Fruit fly (Drosophila melanogaster) whole organism, embryonic: ENCODE results near the gene CG13250.

ENCODE experiments used
- Atf3 ChIP-seq: fragments of 200-800 bp; sonication (Bioruptor generic); optimal IDR thresholded peaks from 3 replicates; lab custom pipeline; 2016; ENCODE audit warnings: missing biosample characterization, missing genetic modification characterization
- CG10267 ChIP-seq: fragments of 200-800 bp; sonication (Bioruptor generic); optimal IDR thresholded peaks from 2 replicates; lab custom pipeline; 2018; ENCODE audit warnings: missing biosample characterization, mild to moderate bottlenecking, missing genetic modification characterization, moderate library complexity
- CG11085 ChIP-seq: fragments of 200-800 bp; sonication (Bioruptor generic); IDR thresholded peaks from 2 replicates; pipeline ENCODE4 v1.3.6; 2022; ENCODE audit warnings: missing biosample characterization, missing genetic modification characterization
- CG12236 ChIP-seq: fragments of 200-800 bp; sonication (Bioruptor generic); optimal IDR thresholded peaks from 2 replicates; lab custom pipeline; 2016; ENCODE audit warnings: missing biosample characterization, missing genetic modification characterization
- CG12659 ChIP-seq: fragments of 200-800 bp; sonication (Bioruptor generic); optimal IDR thresholded peaks from 3 replicates; lab custom pipeline; 2017; ENCODE audit warnings: mild to moderate bottlenecking, missing biosample characterization, missing genetic modification reagents, missing genetic modification characterization
- CG12769 ChIP-seq: fragments of 200-800 bp; sonication (Bioruptor generic); optimal IDR thresholded peaks from 2 replicates; lab custom pipeline; 2019; ENCODE audit warnings: missing biosample characterization, mild to moderate bottlenecking, missing genetic modification characterization, moderate library complexity
- CG14014 ChIP-seq: fragments of 200-800 bp; sonication (Bioruptor generic); IDR thresholded peaks from 2 replicates; pipeline ENCODE4 v1.3.6; 2022; ENCODE audit warnings: missing biosample characterization, missing genetic modification characterization
- CG14860 ChIP-seq: fragments of 200-800 bp; sonication (Bioruptor generic); IDR thresholded peaks from 3 replicates; pipeline ENCODE4 v1.3.6; 2022; ENCODE audit warnings: missing biosample characterization, missing genetic modification characterization; ENCODE audit not compliant: partially characterized antibody
- CG14965 ChIP-seq: fragments of 200-800 bp; sonication (Bioruptor generic); optimal IDR thresholded peaks from 2 replicates; lab custom pipeline; 2016; ENCODE audit warnings: missing biosample characterization, missing genetic modification characterization, borderline replicate concordance
- CG15011 ChIP-seq: fragments of 200-800 bp; sonication (Bioruptor generic); optimal IDR thresholded peaks from 3 replicates; lab custom pipeline; 2018; ENCODE audit warnings: missing biosample characterization, mild to moderate bottlenecking, missing genetic modification characterization
- CG32772 ChIP-seq: fragments of 200-800 bp; sonication (Bioruptor generic); IDR thresholded peaks from 2 replicates; pipeline ENCODE4 v1.3.6; 2022; ENCODE audit warnings: missing biosample characterization, missing genetic modification characterization
- CG33557 ChIP-seq: fragments of 200-800 bp; sonication (Bioruptor generic); optimal IDR thresholded peaks from 2 replicates; lab custom pipeline; 2019; ENCODE audit warnings: missing biosample characterization, mild to moderate bottlenecking, missing genetic modification characterization, moderate library complexity
- CG6175 ChIP-seq: fragments of 200-800 bp; sonication (Bioruptor generic); IDR thresholded peaks from 3 replicates; pipeline ENCODE4 v1.3.6; 2022; ENCODE audit warnings: missing biosample characterization, missing genetic modification characterization
- CG6854 ChIP-seq: fragments of 200-800 bp; sonication (Bioruptor generic); optimal IDR thresholded peaks from 3 replicates; lab custom pipeline; 2017; ENCODE audit warnings: missing biosample characterization, mild to moderate bottlenecking, missing genetic modification characterization
- CG7928 ChIP-seq: fragments of 200-800 bp; sonication (Bioruptor generic); optimal IDR thresholded peaks from 2 replicates; lab custom pipeline; 2017; ENCODE audit warnings: missing biosample characterization, mild to moderate bottlenecking, missing genetic modification characterization
- CG7987 ChIP-seq: fragments of 200-800 bp; sonication (Bioruptor generic); optimal IDR thresholded peaks from 2 replicates; lab custom pipeline; 2018; ENCODE audit warnings: missing biosample characterization, mild to moderate bottlenecking, missing genetic modification characterization, moderate library complexity
- CG8281 ChIP-seq: fragments of 200-800 bp; sonication (Bioruptor generic); optimal IDR thresholded peaks from 2 replicates; lab custom pipeline; 2018; ENCODE audit warnings: missing biosample characterization, mild to moderate bottlenecking, missing genetic modification characterization, moderate library complexity
- CG8290 ChIP-seq, 3 experiments: fragments of 200-800 bp; sonication (Bioruptor generic); optimal IDR thresholded peaks; 2 replicates each; lab custom pipeline; 2016 to 2019; ENCODE audit warnings: missing biosample characterization in 3 of 3, missing genetic modification characterization in 3 of 3, mild to moderate bottlenecking in 2 of 3, moderate library complexity in 1 of 3
- CG8388 ChIP-seq: fragments of 200-800 bp; sonication (Bioruptor generic); optimal IDR thresholded peaks from 2 replicates; lab custom pipeline; 2019; ENCODE audit warnings: missing biosample characterization, mild to moderate bottlenecking, missing genetic modification characterization, moderate library complexity
- CHES-1-like ChIP-seq: fragments of 200-800 bp; sonication (Bioruptor generic); optimal IDR thresholded peaks from 2 replicates; lab custom pipeline; 2016; ENCODE audit warnings: missing biosample characterization, missing genetic modification characterization
- Chrac-16 ChIP-seq: fragments of 200-800 bp; sonication (Bioruptor generic); optimal IDR thresholded peaks from 3 replicates; lab custom pipeline; 2016; ENCODE audit warnings: missing biosample characterization, missing genetic modification characterization
- Dek ChIP-seq: fragments of 200-800 bp; sonication (Bioruptor generic); optimal IDR thresholded peaks from 3 replicates; lab custom pipeline; 2019; ENCODE audit warnings: missing biosample characterization, mild to moderate bottlenecking, missing genetic modification characterization, moderate library complexity
- Drgx ChIP-seq: fragments of 200-800 bp; sonication (Bioruptor generic); IDR thresholded peaks from 2 replicates; pipeline ENCODE4 v1.3.6; 2022; ENCODE audit warnings: missing biosample characterization, missing genetic modification characterization
- E2f1 ChIP-seq: fragments of 200-800 bp; sonication (Bioruptor generic); IDR thresholded peaks from 2 replicates; pipeline ENCODE4 v1.3.6; 2022; ENCODE audit warnings: missing biosample characterization, missing genetic modification characterization
- Fer1 ChIP-seq: fragments of 200-800 bp; sonication (Bioruptor generic); optimal IDR thresholded peaks from 2 replicates; lab custom pipeline; 2017; ENCODE audit warnings: missing biosample characterization, mild to moderate bottlenecking, missing genetic modification characterization
- Lim3 ChIP-seq: fragments of 200-800 bp; sonication (Bioruptor generic); IDR thresholded peaks from 2 replicates; pipeline ENCODE4 v1.3.6; 2022; ENCODE audit warnings: missing biosample characterization, missing genetic modification characterization
- Myb ChIP-seq: fragments of 200-800 bp; sonication (Bioruptor generic); optimal IDR thresholded peaks from 2 replicates; lab custom pipeline; 2016; ENCODE audit warnings: missing biosample characterization, missing genetic modification characterization
- NFAT ChIP-seq: fragments of 200-800 bp; sonication (Bioruptor generic); IDR thresholded peaks from 2 replicates; pipeline ENCODE4 v1.3.6; 2022; ENCODE audit warnings: missing biosample characterization, missing genetic modification characterization
- Oaz ChIP-seq: fragments of 200-800 bp; sonication (Bioruptor generic); IDR thresholded peaks from 2 replicates; pipeline ENCODE4 v1.3.6; 2022; ENCODE audit warnings: missing biosample characterization, missing genetic modification characterization
- Trl ChIP-seq, 3 experiments: fragments of >200 bp in 2 of 3; fragments of 200-800 bp in 1 of 3; sonication (Bioruptor generic) in 1 of 3; optimal IDR thresholded peaks; 2 replicates in 1 of 3; 3 replicates in 2 of 3; lab custom pipeline; 2016 to 2017; ENCODE audit warnings: missing biosample characterization in 1 of 3, missing genetic modification characterization in 1 of 3
- bowl ChIP-seq: fragments of 200-800 bp; sonication (Bioruptor generic); IDR thresholded peaks from 2 replicates; pipeline ENCODE4 v1.3.6; 2022; ENCODE audit warnings: missing biosample characterization, missing genetic modification characterization
- cato ChIP-seq: fragments of 200-800 bp; sonication (Bioruptor generic); optimal IDR thresholded peaks from 2 replicates; lab custom pipeline; 2016; ENCODE audit warnings: missing biosample characterization, missing genetic modification characterization, borderline replicate concordance
- caup ChIP-seq: fragments of 200-800 bp; sonication (Bioruptor generic); optimal IDR thresholded peaks from 3 replicates; lab custom pipeline; 2017; ENCODE audit warnings: missing biosample characterization, mild to moderate bottlenecking, missing genetic modification characterization, moderate library complexity; ENCODE audit not compliant: severe bottlenecking
- crp ChIP-seq, 2 experiments: fragments of 200-800 bp; sonication (Bioruptor generic); optimal IDR thresholded peaks; 2 replicates in 1 of 2; 3 replicates in 1 of 2; lab custom pipeline; 2017; ENCODE audit warnings: missing biosample characterization in 2 of 2, missing genetic modification characterization in 2 of 2, mild to moderate bottlenecking in 1 of 2, moderate library complexity in 1 of 2
- cwo ChIP-seq: fragments of 200-800 bp; sonication (Bioruptor generic); optimal IDR thresholded peaks from 3 replicates; lab custom pipeline; 2017; ENCODE audit warnings: missing biosample characterization, missing genetic modification characterization, mild to moderate bottlenecking, moderate library complexity, missing genetic modification reagents
- gcm ChIP-seq: fragments of 200-800 bp; sonication (Bioruptor generic); optimal IDR thresholded peaks from 2 replicates; lab custom pipeline; 2019; ENCODE audit warnings: missing biosample characterization, mild to moderate bottlenecking, missing genetic modification characterization, moderate library complexity
- kni ChIP-seq: fragments of 200-800 bp; sonication (Bioruptor generic); optimal IDR thresholded peaks from 3 replicates; lab custom pipeline; 2017; ENCODE audit warnings: mild to moderate bottlenecking, missing biosample characterization, missing genetic modification reagents, missing genetic modification characterization
- lbe ChIP-seq: fragments of 200-800 bp; sonication (Bioruptor generic); optimal IDR thresholded peaks from 2 replicates; lab custom pipeline; 2016; ENCODE audit warnings: missing biosample characterization, mild to moderate bottlenecking, missing genetic modification characterization
- otp ChIP-seq: fragments of 200-800 bp; sonication (Bioruptor generic); IDR thresholded peaks from 3 replicates; pipeline ENCODE4, ENCODE4 v1.3.6; 2022; ENCODE audit warnings: missing biosample characterization, missing genetic modification characterization
- p53 ChIP-seq: fragments of 200-800 bp; sonication (Bioruptor generic); optimal IDR thresholded peaks from 2 replicates; lab custom pipeline; 2016; ENCODE audit warnings: missing biosample characterization, missing genetic modification characterization
- phol ChIP-seq: fragments of 200-800 bp; sonication (Bioruptor generic); optimal IDR thresholded peaks from 3 replicates; lab custom pipeline; 2018; ENCODE audit warnings: missing biosample characterization, mild to moderate bottlenecking, missing genetic modification characterization, moderate library complexity
- sisA ChIP-seq: fragments of 200-800 bp; sonication (Bioruptor generic); IDR thresholded peaks from 2 replicates; pipeline ENCODE4 v1.3.6; 2022; ENCODE audit warnings: missing biosample characterization, missing genetic modification characterization
- sna ChIP-seq: fragments of 200-800 bp; sonication (Bioruptor generic); IDR thresholded peaks from 2 replicates; pipeline ENCODE4 v1.3.6; 2022; ENCODE audit warnings: missing biosample characterization, missing genetic modification characterization; ENCODE audit not compliant: partially characterized antibody
- sug ChIP-seq: fragments of 200-800 bp; optimal IDR thresholded peaks from 2 replicates; lab custom pipeline; 2019; ENCODE audit warnings: missing biosample characterization, mild to moderate bottlenecking, missing genetic modification characterization, moderate library complexity
- trem ChIP-seq: fragments of 200-800 bp; optimal IDR thresholded peaks from 3 replicates; lab custom pipeline; 2019; ENCODE audit warnings: missing biosample characterization, mild to moderate bottlenecking, missing genetic modification characterization, moderate library complexity
- wor ChIP-seq: fragments of 200-800 bp; sonication (Bioruptor generic); IDR thresholded peaks from 2 replicates; pipeline ENCODE4 v1.3.6; 2022; ENCODE audit warnings: missing biosample characterization, missing genetic modification characterization
- zfh2 ChIP-seq: fragments of 200-800 bp; sonication (Bioruptor generic); optimal IDR thresholded peaks from 2 replicates; lab custom pipeline; 2016; ENCODE audit warnings: missing biosample characterization, missing genetic modification characterization

CG13250 gene

DNA sequence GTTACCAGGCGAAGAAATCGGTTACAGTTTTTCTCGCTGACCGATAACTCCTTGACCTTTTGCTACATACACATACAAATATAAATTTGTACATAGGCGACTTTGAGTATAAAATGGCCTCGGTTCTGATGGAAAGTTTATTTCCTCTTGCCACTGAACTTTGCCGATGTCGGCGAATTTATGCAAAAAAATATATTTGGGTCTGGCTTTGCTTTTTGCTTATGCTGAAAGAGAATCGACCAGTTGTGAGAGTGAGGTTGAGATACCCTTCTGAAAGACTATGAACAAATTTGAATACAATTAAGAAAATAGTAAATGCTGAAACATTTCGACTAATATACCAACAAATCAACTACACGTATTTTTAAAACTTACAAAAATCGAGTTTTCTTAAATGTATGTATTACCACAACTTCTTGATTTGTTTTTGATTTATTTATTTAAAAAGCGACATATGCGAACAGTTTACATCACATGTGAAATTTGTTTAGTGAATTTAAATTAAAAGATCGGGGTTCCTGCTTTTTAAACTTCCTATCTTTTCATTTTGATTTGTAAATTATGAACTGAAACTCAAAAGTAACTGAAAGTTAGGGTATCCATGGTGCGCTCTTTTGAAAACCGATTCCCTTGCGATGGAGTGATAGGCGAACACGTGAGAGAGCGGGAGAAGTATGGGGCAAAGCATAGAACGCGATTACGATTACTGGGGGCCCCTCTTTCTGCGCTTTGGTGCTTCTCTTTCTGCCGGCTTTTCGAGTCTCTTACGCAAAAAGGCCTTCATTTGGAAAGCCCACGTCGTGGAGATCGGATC is 24.2 kb upstream of the CG13250 start (continued):
- TF ChIP-seq CG14014 (GFP tag; lab: Robert Waterston, UW) (no peak), CHES-1-like (GFP tag; lab: Kevin White, UChicago) (peak; percentile 77), CG32772 (GFP tag; lab: Robert Waterston, UW) (no peak), CG15011 (GFP tag; lab: Kevin White, UChicago) (peak; percentile 85), lbe (GFP tag; lab: Kevin White, UChicago) (no peak), Chrac-16 (GFP tag; lab: Kevin White, UChicago) (peak; percentile 57), wor (GFP tag; lab: Robert Waterston, UW) (no peak), Dek (tag; lab: Kevin White, UChicago) (peak; percentile 78), CG12659 (GFP tag; lab: Kevin White, UChicago) (peak; percentile 86), CG8281 (tag; lab: Kevin White, UChicago) (peak; percentile 50), Oaz (GFP tag; lab: Robert Waterston, UW) (no peak), zfh2 (peak; percentile 74), Myb (peak; percentile 44), CG7928 (GFP tag; lab: Kevin White, UChicago) (peak; percentile 56), sna (GFP tag; lab: Robert Waterston, UW) (no peak), sisA (GFP tag; lab: Robert Waterston, UW) (no peak; the same call in 1 of the 2 replicates), Lim3 (GFP tag; lab: Robert Waterston, UW) (no peak), Fer1 (peak; percentile 84), cato (GFP tag; lab: Kevin White, UChicago) (peak; percentile 17), CG14965 (no peak), phol (tag; lab: Kevin White, UChicago) (peak; percentile 75), Atf3 (peak; percentile 42), CG8290 (GFP tag; optimal IDR thresholded peaks at IDR 0.05; lab: Kevin White, UChicago) (peak; percentile 1), CG8290 (tag; optimal IDR thresholded peaks at IDR 0.05; lab: Kevin White, UChicago) (no peak), CG33557 (GFP tag; lab: Kevin White, UChicago) (peak; percentile 59), sug (tag; lab: Kevin White, UChicago) (peak; percentile 81), p53 (peak; percentile 9), CG11085 (GFP tag; lab: Robert Waterston, UW) (no peak), CG6854 (GFP tag; lab: Kevin White, UChicago) (peak; percentile 67), CG6175 (no peak), CG12769 (no peak), otp (no peak), gcm (GFP tag; lab: Kevin White, UChicago) (peak; percentile 69), CG12236 (peak; percentile 35), CG8388 (GFP tag; lab: Kevin White, UChicago) (peak; percentile 66), trem (tag; lab: Kevin White, UChicago) (peak; percentile 58), NFAT (peak; percentile 19; the same call in 1 of the 2 replicates), caup (GFP tag; lab: Kevin White, UChicago) (peak; percentile 78), CG7987 (no peak), kni (peak; percentile 57), crp (GFP tag; optimal IDR thresholded peaks at IDR 0.05; lab: Kevin White, UChicago) (peak in 1 of 2 experiments; percentile 28), bowl (GFP tag; lab: Robert Waterston, UW) (no peak), cwo (peak; percentile 96), Drgx (GFP tag; lab: Robert Waterston, UW) (peak; percentile 41; the same call in 1 of the 2 replicates), E2f1 (GFP tag; lab: Robert Waterston, UW) (no peak), Trl (optimal IDR thresholded peaks at IDR 0.05; lab: Kevin White, UChicago) (peak; percentile 65 to 74), Trl (GFP tag; optimal IDR thresholded peaks at IDR 0.05; lab: Kevin White, UChicago) (peak; percentile 66), CG10267 (tag; lab: Kevin White, UChicago) (peak; percentile 82), CG14860 (GFP tag; lab: Robert Waterston, UW) (no peak)
